Worm (Caenorhabditis elegans): ENCODE data around the gene jmjd-2.
A peak's percentile ranks its signal among the peaks of the same experiment; 100 is the strongest.

jmjd-2 gene

ce11 chrII:14247748-14248502 lies 4.5 kb upstream of the jmjd-2 start (continued):
- TF ChIP-seq mep-1 (tag; optimal IDR thresholded peaks at IDR 0.05) (peak; percentile 75), skn-1 (tag; optimal IDR thresholded peaks at IDR 0.05) (no peak), zip-2 (tag; optimal IDR thresholded peaks at IDR 0.05) (no peak), pqm-1 (tag; optimal IDR thresholded peaks at IDR 0.05) (peak; percentile 65), nhr-77 (tag; optimal IDR thresholded peaks at IDR 0.05) (peak; percentile 80), nhr-102 (tag; optimal IDR thresholded peaks at IDR 0.05) (no peak), arid-1 (GFP tag; conservative IDR thresholded peaks at IDR 0.05) (no peak), mxl-3 (GFP tag; optimal IDR thresholded peaks at IDR 0.05) (peak; percentile 80), nhr-28 (tag; optimal IDR thresholded peaks at IDR 0.05) (peak; percentile 86), cey-2 (tag; optimal IDR thresholded peaks at IDR 0.05; ENCODE audit: borderline replicate concordance, insufficient read depth) (no peak), Y5F2A.4 (GFP tag; optimal IDR thresholded peaks at IDR 0.05) (no peak), spr-3 (GFP tag; optimal IDR thresholded peaks at IDR 0.05) (no peak), lsy-2 (tag; optimal IDR thresholded peaks at IDR 0.05) (peak in 1 of 2 experiments; percentile 20), egl-27 (tag; optimal IDR thresholded peaks at IDR 0.05) (no peak), Y48G9A.11 (GFP tag; IDR thresholded peaks at IDR 0.05) (no peak), ceh-20 (GFP tag; IDR thresholded peaks at IDR 0.05) (no peak), duxl-1 (tag; optimal IDR thresholded peaks at IDR 0.05; ENCODE audit: poor library complexity) (no peak), attf-4 (tag; optimal IDR thresholded peaks at IDR 0.05) (no peak), php-3 (GFP tag; IDR thresholded peaks at IDR 0.05) (no peak), nhr-111 (GFP tag; optimal IDR thresholded peaks at IDR 0.05) (no peak), Y75B8A.6 (GFP tag; IDR thresholded peaks at IDR 0.05) (no peak), aha-1 (tag) (peak; percentile 94), unc-62 (GFP tag; optimal IDR thresholded peaks at IDR 0.05 in 1 of 2) (peak in 1 of 2 experiments; percentile 29), unc-62 (tag; optimal IDR thresholded peaks at IDR 0.05) (no peak), lin-1 (GFP tag; IDR thresholded peaks at IDR 0.05) (peak; percentile 35; the same call in 1 of the 2 replicates)

ce11 chrII:14247227-14247626 lies 3.8 kb upstream of the jmjd-2 start:
- TF ChIP-seq ceh-20 (GFP tag; IDR thresholded peaks at IDR 0.05) (no peak), dpl-1 (GFP tag; optimal IDR thresholded peaks at IDR 0.05) (no peak), mes-2 (tag; optimal IDR thresholded peaks at IDR 0.05; ENCODE audit: poor library complexity, severe bottlenecking) (peak; percentile 23), hmg-1.1 (GFP tag; IDR thresholded peaks at IDR 0.05) (no peak), rbr-2 (tag; optimal IDR thresholded peaks at IDR 0.05) (no peak), ceh-82 (tag; optimal IDR thresholded peaks at IDR 0.05) (no peak), F49E8.2 (tag; optimal IDR thresholded peaks at IDR 0.05; ENCODE audit: borderline replicate concordance) (peak; percentile 49), lsy-2 (tag; optimal IDR thresholded peaks at IDR 0.05) (peak in 1 of 2 experiments; percentile 25), mxl-3 (GFP tag; optimal IDR thresholded peaks at IDR 0.05) (no peak), lin-38 (GFP tag; IDR thresholded peaks at IDR 0.05) (peak; percentile 60), unc-130 (GFP tag; optimal IDR thresholded peaks at IDR 0.05) (peak; percentile 58), set-16 (GFP tag; IDR thresholded peaks at IDR 0.05) (no peak), Y48G9A.11 (GFP tag; IDR thresholded peaks at IDR 0.05) (peak; percentile 54; the same call in 1 of the 2 replicates)

ce11 chrII:14244457-14245254 lies 1.3 kb upstream of the jmjd-2 start:
- TF ChIP-seq ceh-62 (tag; optimal IDR thresholded peaks at IDR 0.05) (no peak), lin-39 (tag; optimal IDR thresholded peaks at IDR 0.05) (no peak), F44E2.7 (GFP tag; IDR thresholded peaks at IDR 0.05) (no peak), unc-62 (GFP tag; optimal IDR thresholded peaks at IDR 0.05 in 1 of 2) (peak in 1 of 2 experiments; percentile 87), unc-62 (tag; optimal IDR thresholded peaks at IDR 0.05) (no peak), nhr-237 (tag; optimal IDR thresholded peaks at IDR 0.05) (no peak), fos-1 (tag; optimal IDR thresholded peaks at IDR 0.05) (no peak), nhr-41 (GFP tag; IDR thresholded peaks at IDR 0.05) (no peak), unc-39 (tag; optimal IDR thresholded peaks at IDR 0.05) (no peak), duxl-1 (tag; optimal IDR thresholded peaks at IDR 0.05; ENCODE audit: poor library complexity) (no peak), ZK337.2 (GFP tag; IDR thresholded peaks at IDR 0.05) (no peak), ceh-28 (tag; optimal IDR thresholded peaks at IDR 0.05) (no peak), pqm-1 (tag; optimal IDR thresholded peaks at IDR 0.05) (no peak), ceh-32 (tag; optimal IDR thresholded peaks at IDR 0.05; ENCODE audit: poor library complexity) (no peak), set-16 (GFP tag; IDR thresholded peaks at IDR 0.05) (no peak), ztf-11 (tag; optimal IDR thresholded peaks at IDR 0.05) (no peak), unc-130 (GFP tag; optimal IDR thresholded peaks at IDR 0.05) (peak; percentile 67), Y5F2A.4 (GFP tag; optimal IDR thresholded peaks at IDR 0.05) (no peak)
